Worm (Caenorhabditis elegans) whole organism, mixed stage, embryonic: ENCODE data around the gene cdr-1.

Source experiments
- M03D4.4 ChIP-seq: sonication (generic microtip); optimal IDR thresholded peaks from 2 replicates; lab custom pipeline; 2017; ENCODE audit warnings: mild to moderate bottlenecking, missing genetic modification characterization, missing compliant biosample characterization
- blmp-1 ChIP-seq: fragments of 150-350 bp; optimal IDR thresholded peaks from 2 replicates; lab custom pipeline; 2014; ENCODE audit warnings: missing biosample characterization, missing genetic modification characterization
- ceh-43 ChIP-seq: fragments of 200-800 bp; sonication (Bioruptor generic); optimal IDR thresholded peaks from 2 replicates; lab custom pipeline; 2018; ENCODE audit warnings: mild to moderate bottlenecking, missing genetic modification characterization, moderate library complexity, missing compliant biosample characterization
- cnd-1 ChIP-seq: fragments of 200-800 bp; sonication (Bioruptor generic); optimal IDR thresholded peaks from 2 replicates; lab custom pipeline; 2018; ENCODE audit warnings: mild to moderate bottlenecking, missing genetic modification characterization, missing compliant biosample characterization
- lin-32 ChIP-seq: fragments of 200-800 bp; sonication (Bioruptor generic); optimal IDR thresholded peaks from 2 replicates; lab custom pipeline; 2018; ENCODE audit warnings: mild to moderate bottlenecking, missing genetic modification characterization, missing compliant biosample characterization
- mep-1 ChIP-seq: fragments of 150-350 bp; optimal IDR thresholded peaks from 2 replicates; lab custom pipeline; 2017; ENCODE audit warnings: missing biosample characterization, missing genetic modification reagents, missing genetic modification characterization, inconsistent platforms
- mls-2 ChIP-seq: sonication (generic microtip); optimal IDR thresholded peaks from 2 replicates; lab custom pipeline; 2016; ENCODE audit warnings: mild to moderate bottlenecking, missing genetic modification characterization, moderate library complexity, missing compliant biosample characterization
- nhr-12 ChIP-seq: fragments of 150-350 bp; optimal IDR thresholded peaks from 2 replicates; lab custom pipeline; 2014; ENCODE audit warnings: missing biosample characterization, missing genetic modification characterization
- pha-4 ChIP-seq: fragments of 150-350 bp; optimal IDR thresholded peaks from 2 replicates; lab custom pipeline; 2018; ENCODE audit warnings: missing biosample characterization, missing genetic modification reagents, missing genetic modification characterization
- unc-120 ChIP-seq: sonication (generic microtip); optimal IDR thresholded peaks from 2 replicates; lab custom pipeline; 2017; ENCODE audit warnings: missing genetic modification characterization, missing compliant biosample characterization; ENCODE audit not compliant: poor library complexity, severe bottlenecking
- zip-8 ChIP-seq: fragments of 150-350 bp; optimal IDR thresholded peaks from 2 replicates; lab custom pipeline; 2014; ENCODE audit warnings: missing biosample characterization, missing genetic modification characterization
- ztf-11 ChIP-seq: fragments of 150-350 bp; optimal IDR thresholded peaks from 2 replicates; lab custom pipeline; 2014; ENCODE audit warnings: missing biosample characterization, missing genetic modification characterization

DNA sequence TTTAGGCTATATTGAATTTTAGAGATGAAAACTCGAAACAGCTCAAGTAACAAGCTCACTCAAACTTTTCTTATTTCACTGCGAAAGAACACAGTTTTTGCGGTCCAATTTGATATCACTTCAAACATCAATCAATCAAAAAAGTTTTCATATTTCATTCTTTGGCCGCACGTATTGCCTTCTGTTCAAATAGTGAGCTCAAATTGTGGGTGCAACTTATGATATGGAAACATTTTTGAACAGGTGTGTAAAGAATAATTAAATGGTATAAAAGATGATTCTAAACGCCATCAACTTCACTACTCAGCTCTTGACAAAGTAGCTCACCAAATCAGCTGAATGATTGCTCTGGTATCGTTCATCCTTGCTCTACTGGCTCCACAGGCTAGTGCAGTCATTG lies 21.4 kb upstream of the cdr-1 start, which contains the start of gene T06C12.14:
- TF ChIP-seq mep-1 (tag; lab: Kevin White, UChicago) (no peak), unc-120 (tag; lab: Kevin White, UChicago) (no peak), zip-8 (tag; lab: Kevin White, UChicago) (no peak), nhr-12 (tag; lab: Kevin White, UChicago) (no peak), ceh-43 (no peak), ztf-11 (tag; lab: Kevin White, UChicago) (no peak), lin-32 (GFP tag; lab: Kevin White, UChicago) (no peak), blmp-1 (tag; lab: Kevin White, UChicago) (no peak), cnd-1 (tag; lab: Kevin White, UChicago) (no peak), pha-4 (tag; lab: Kevin White, UChicago) (no peak), mls-2 (tag; lab: Kevin White, UChicago) (no peak), M03D4.4 (tag; lab: Kevin White, UChicago) (no peak)
